Fruit fly (Drosophila melanogaster) whole organism, prepupa: Measurements from ENCODE around the gene CG32369.

ENCODE experiments used
- Blimp-1 ChIP-seq: fragments of 200-800 bp; sonication (Bioruptor generic); optimal IDR thresholded peaks from 3 replicates; lab custom pipeline; 2017; ENCODE audit warnings: missing biosample characterization, missing genetic modification characterization, mild to moderate bottlenecking, moderate library complexity, missing genetic modification reagents
- CG15336 ChIP-seq: fragments of 200-800 bp; sonication (Bioruptor generic); IDR thresholded peaks from 2 replicates; pipeline ENCODE4 v1.3.6; 2022; ENCODE audit warnings: missing biosample characterization, missing genetic modification characterization
- CG16779 ChIP-seq: fragments of 200-800 bp; sonication (Bioruptor generic); optimal IDR thresholded peaks from 3 replicates; lab custom pipeline; 2017; ENCODE audit warnings: missing biosample characterization, mild to moderate bottlenecking, missing genetic modification characterization
- CG3032 ChIP-seq: fragments of 200-800 bp; optimal IDR thresholded peaks from 2 replicates; lab custom pipeline; 2019; ENCODE audit warnings: missing biosample characterization, mild to moderate bottlenecking, missing genetic modification characterization, moderate library complexity
- CG32006 ChIP-seq: fragments of 200-800 bp; sonication (Bioruptor generic); optimal IDR thresholded peaks from 3 replicates; lab custom pipeline; 2017; ENCODE audit warnings: missing biosample characterization, mild to moderate bottlenecking, missing genetic modification characterization
- CG3919 ChIP-seq: fragments of 200-800 bp; sonication (Bioruptor generic); optimal IDR thresholded peaks from 3 replicates; lab custom pipeline; 2016; ENCODE audit warnings: missing biosample characterization, missing genetic modification characterization
- CG4318 ChIP-seq: fragments of 200-800 bp; sonication (Bioruptor generic); optimal IDR thresholded peaks from 3 replicates; lab custom pipeline; 2017; ENCODE audit warnings: missing biosample characterization, mild to moderate bottlenecking, missing genetic modification characterization
- CG6163 ChIP-seq: fragments of 200-800 bp; sonication (Bioruptor generic); IDR thresholded peaks from 3 replicates; pipeline ENCODE4 v1.3.6; 2022; ENCODE audit warnings: missing biosample characterization, missing genetic modification characterization
- CG6276 ChIP-seq: fragments of 200-800 bp; sonication (Bioruptor generic); optimal IDR thresholded peaks from 2 replicates; lab custom pipeline; 2017; ENCODE audit warnings: missing biosample characterization, mild to moderate bottlenecking, missing genetic modification characterization
- CG6854 ChIP-seq: fragments of 200-800 bp; sonication (Bioruptor generic); optimal IDR thresholded peaks from 2 replicates; lab custom pipeline; 2017; ENCODE audit warnings: missing biosample characterization, mild to moderate bottlenecking, missing genetic modification characterization
- CG8119 ChIP-seq: fragments of 200-800 bp; sonication (Bioruptor generic); IDR thresholded peaks from 3 replicates; pipeline ENCODE4 v1.3.6; 2022; ENCODE audit warnings: missing biosample characterization, missing genetic modification characterization
- CG8632 ChIP-seq: fragments of 200-800 bp; sonication (Bioruptor generic); optimal IDR thresholded peaks from 3 replicates; lab custom pipeline; 2016; ENCODE audit warnings: missing biosample characterization, missing genetic modification characterization
- CG9139 ChIP-seq: fragments of 200-800 bp; sonication (Bioruptor generic); optimal IDR thresholded peaks from 3 replicates; lab custom pipeline; 2017; ENCODE audit warnings: missing biosample characterization, mild to moderate bottlenecking, missing genetic modification characterization
- Eip78C ChIP-seq: fragments of 200-800 bp; sonication (Bioruptor generic); peaks from one replicate; lab custom pipeline; 2016; ENCODE audit warnings: missing biosample characterization, missing genetic modification characterization
- Eip93F ChIP-seq: fragments of 200-800 bp; sonication (Bioruptor generic); optimal IDR thresholded peaks from 2 replicates; lab custom pipeline; 2016; ENCODE audit warnings: missing biosample characterization, mild to moderate bottlenecking, missing genetic modification characterization
- Hr38 ChIP-seq: sonication (Bioruptor generic); optimal IDR thresholded peaks from 2 replicates; lab custom pipeline; 2016; ENCODE audit warnings: missing biosample characterization, missing genetic modification characterization
- Hr4 ChIP-seq: fragments of 200-800 bp; sonication (Bioruptor generic); optimal IDR thresholded peaks from 3 replicates; lab custom pipeline; 2016; ENCODE audit warnings: missing biosample characterization, missing genetic modification characterization
- Lpt ChIP-seq: fragments of 200-800 bp; sonication (Bioruptor generic); optimal IDR thresholded peaks from 3 replicates; lab custom pipeline; 2016; ENCODE audit warnings: missing biosample characterization, missing genetic modification characterization
- Sox102F ChIP-seq: fragments of 200-800 bp; sonication (Bioruptor generic); optimal IDR thresholded peaks from 2 replicates; lab custom pipeline; 2016; ENCODE audit warnings: missing biosample characterization, mild to moderate bottlenecking, missing genetic modification characterization
- Sox14 ChIP-seq: fragments of 200-800 bp; sonication (Bioruptor generic); optimal IDR thresholded peaks from 3 replicates; lab custom pipeline; 2016; ENCODE audit warnings: missing biosample characterization, missing genetic modification characterization
- achi ChIP-seq: fragments of 200-800 bp; sonication (Bioruptor generic); optimal IDR thresholded peaks from 3 replicates; lab custom pipeline; 2016; ENCODE audit warnings: missing biosample characterization, missing genetic modification characterization
- acj6 ChIP-seq: fragments of 200-800 bp; sonication (Bioruptor generic); optimal IDR thresholded peaks from 3 replicates; lab custom pipeline; 2016; ENCODE audit warnings: missing biosample characterization, missing genetic modification characterization
- dsx ChIP-seq: fragments of 200-800 bp; optimal IDR thresholded peaks from 3 replicates; lab custom pipeline; 2019; ENCODE audit warnings: missing biosample characterization, mild to moderate bottlenecking, missing genetic modification characterization, moderate library complexity; ENCODE audit not compliant: poor library complexity, severe bottlenecking
- eg ChIP-seq: fragments of 200-800 bp; sonication (Bioruptor generic); IDR thresholded peaks from 3 replicates; pipeline ENCODE4 v1.3.6; 2022; ENCODE audit warnings: missing biosample characterization, missing genetic modification characterization
- fd85E ChIP-seq: fragments of 200-800 bp; sonication (Bioruptor generic); optimal IDR thresholded peaks from 3 replicates; lab custom pipeline; 2016; ENCODE audit warnings: missing biosample characterization, missing genetic modification characterization
- ss ChIP-seq, 2 experiments: fragments of 200-800 bp; sonication (Bioruptor generic); optimal IDR thresholded peaks; 2 replicates in 1 of 2; 3 replicates in 1 of 2; lab custom pipeline; 2017 to 2018; ENCODE audit warnings: mild to moderate bottlenecking in 2 of 2, missing biosample characterization in 2 of 2, missing genetic modification characterization in 2 of 2, moderate library complexity in 1 of 2
- svp ChIP-seq: fragments of 200-800 bp; sonication (Bioruptor generic); peaks from one replicate; lab custom pipeline; 2016; ENCODE audit warnings: missing biosample characterization, missing genetic modification characterization
- topi ChIP-seq: fragments of 200-800 bp; sonication (Bioruptor generic); optimal IDR thresholded peaks from 3 replicates; lab custom pipeline; 2016; ENCODE audit warnings: missing biosample characterization, missing genetic modification characterization
- vri ChIP-seq: fragments of 200-800 bp; sonication (Bioruptor generic); optimal IDR thresholded peaks from 3 replicates; lab custom pipeline; 2016; ENCODE audit warnings: missing biosample characterization, mild to moderate bottlenecking, missing genetic modification characterization

Gene CG32369

dm6 chr3L:7834902-7835781, 25.5 kb upstream of the CG32369 start (continued):
- TF ChIP-seq achi (no peak), acj6 (GFP tag; lab: Kevin White, UChicago) (no peak), Blimp-1 (GFP tag; lab: Kevin White, UChicago) (no peak)

dm6 chr3L:7833684-7834337, 24.2 kb upstream of the CG32369 start:
- peak; percentile 26; the same call in 1 of the 3 replicates for TF ChIP-seq eg (GFP tag; lab: Robert Waterston, UW)
- 0 out of 3 replicates have a peak, but pooled peaks have one; percentile 31 for TF ChIP-seq CG6163 (GFP tag; lab: Robert Waterston, UW)
- peak; percentile 15 for TF ChIP-seq svp (GFP tag; lab: Kevin White, UChicago)
- peak; percentile 25 for TF ChIP-seq CG32006 (GFP tag; lab: Kevin White, UChicago)
- no peak for TF ChIP-seq Sox14 (GFP tag; lab: Kevin White, UChicago)

- TF ChIP-seq Sox102F (no peak), CG4318 (GFP tag; lab: Kevin White, UChicago) (peak; percentile 23), CG6276 (GFP tag; lab: Kevin White, UChicago) (peak; percentile 17), svp (GFP tag; lab: Kevin White, UChicago) (peak; percentile 51), Eip78C (GFP tag; lab: Kevin White, UChicago) (peak; percentile 41), CG8119 (GFP tag; lab: Robert Waterston, UW) (0 out of 3 replicates have a peak, but pooled peaks have one; percentile 24), achi (no peak), CG15336 (GFP tag; lab: Robert Waterston, UW) (0 out of 2 replicates have a peak, but pooled peaks have one; percentile 35), dsx (GFP tag; lab: Kevin White, UChicago) (no peak), CG32006 (GFP tag; lab: Kevin White, UChicago) (peak; percentile 29)
- TF ChIP-seq, all 60 proteins: peak for 7
These were observed 23.7 kb upstream of the CG32369 start for dm6 chr3L:7833278-7833677.

- TF ChIP-seq Sox14 (GFP tag; lab: Kevin White, UChicago) (no peak), fd85E (no peak), achi (no peak), Lpt (GFP tag; lab: Kevin White, UChicago) (no peak), CG3919 (no peak), CG15336 (GFP tag; lab: Robert Waterston, UW) (no peak), vri (GFP tag; lab: Kevin White, UChicago) (no peak), CG4318 (GFP tag; lab: Kevin White, UChicago) (no peak), CG9139 (GFP tag; lab: Kevin White, UChicago) (no peak), ss (GFP tag; optimal IDR thresholded peaks at IDR 0.05; lab: Kevin White, UChicago) (no peak), Sox102F (no peak)
These were observed 22.3 kb upstream of the CG32369 start for dm6 chr3L:7831891-7832290.

dm6 chr3L:7830890-7831289, 21.3 kb upstream of the CG32369 start:
- TF ChIP-seq CG3919: peak; percentile 17
- no peak for TF ChIP-seq Hr38 (GFP tag; lab: Kevin White, UChicago)
- TF ChIP-seq Eip93F: no peak

dm6 chr3L:7829609-7830008, 20.0 kb upstream of the CG32369 start:
- TF ChIP-seq Eip78C (GFP tag; lab: Kevin White, UChicago) (peak; percentile 3), vri (GFP tag; lab: Kevin White, UChicago) (no peak), svp (GFP tag; lab: Kevin White, UChicago) (peak; percentile 65)
- TF ChIP-seq, all 60 proteins: peak for 2

dm6 chr3L:7827841-7828501, 18.3 kb upstream of the CG32369 start:
- peak; percentile 73; the same call in 2 of the 3 replicates for TF ChIP-seq CG8119 (GFP tag; lab: Robert Waterston, UW)
- TF ChIP-seq CG3919: peak; percentile 13
- peak; percentile 53 for TF ChIP-seq CG6276 (GFP tag; lab: Kevin White, UChicago)
- no peak for TF ChIP-seq Hr4 (GFP tag; lab: Kevin White, UChicago)
- no peak for TF ChIP-seq CG3032 (tag; lab: Kevin White, UChicago)
- peak; percentile 44 for TF ChIP-seq Blimp-1 (GFP tag; lab: Kevin White, UChicago)
- TF ChIP-seq Eip78C (GFP tag; lab: Kevin White, UChicago): peak; percentile 39
- peak; percentile 11 for TF ChIP-seq CG6854 (GFP tag; lab: Kevin White, UChicago)
- no peak for TF ChIP-seq topi
- 0 out of 3 replicates have a peak, but pooled peaks have one; percentile 49 for TF ChIP-seq eg (GFP tag; lab: Robert Waterston, UW)
- TF ChIP-seq CG6163 (GFP tag; lab: Robert Waterston, UW): peak; percentile 73; the same call in 2 of the 3 replicates
- peak; percentile 26 for TF ChIP-seq Lpt (GFP tag; lab: Kevin White, UChicago)
- no peak for TF ChIP-seq Hr38 (GFP tag; lab: Kevin White, UChicago)
- TF ChIP-seq svp (GFP tag; lab: Kevin White, UChicago): peak; percentile 79
- TF ChIP-seq CG15336 (GFP tag; lab: Robert Waterston, UW): peak; percentile 55
- TF ChIP-seq CG16779 (tag; lab: Kevin White, UChicago): peak; percentile 29
- no peak for TF ChIP-seq CG8632 (GFP tag; lab: Kevin White, UChicago)
- no peak for TF ChIP-seq acj6 (GFP tag; lab: Kevin White, UChicago)
